Fruit fly (Drosophila melanogaster): ENCODE measurements around the gene CG5618.

DNA sequence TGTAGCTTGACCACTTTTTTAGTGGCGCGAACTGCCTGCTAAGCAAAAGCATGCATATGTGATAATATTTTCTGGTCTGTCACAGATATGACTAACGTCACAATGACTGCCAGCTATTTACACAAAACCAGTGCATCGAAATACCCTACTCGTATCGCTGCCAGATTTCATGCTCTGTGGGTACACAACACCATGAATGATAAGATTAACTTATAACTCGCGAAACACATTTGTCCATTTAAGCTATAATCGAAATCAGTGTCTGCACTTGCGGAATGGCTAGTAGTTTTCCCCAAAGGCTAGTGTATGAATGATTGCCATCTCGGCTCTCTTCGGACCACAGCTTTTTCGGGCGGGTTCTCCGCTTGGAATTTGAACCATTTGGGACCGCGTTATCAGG lies 32.2 kb downstream of the CG5618 start:
- no peak for TF ChIP-seq CG8478 (optimal IDR thresholded peaks at IDR 0.05)
- no peak for TF ChIP-seq CTCF (optimal IDR thresholded peaks at IDR 0.05)
